Fruit fly (Drosophila melanogaster) whole organism: ENCODE data around the gene CG34164.

ENCODE experiments used
- CG8478 ChIP-seq: fragments of >200 bp; optimal IDR thresholded peaks from 2 replicates; lab custom pipeline; 2018; ENCODE audit warnings: inconsistent platforms
- Dll ChIP-seq: fragments of >200 bp; optimal IDR thresholded peaks from 2 replicates; lab custom pipeline; 2017
- pan ChIP-seq: fragments of >200 bp; optimal IDR thresholded peaks from 2 replicates; lab custom pipeline; 2017
- psq ChIP-seq: fragments of >200 bp; optimal IDR thresholded peaks from 2 replicates; lab custom pipeline; 2017
- usp ChIP-seq: fragments of >200 bp; optimal IDR thresholded peaks from 2 replicates; lab custom pipeline; 2017; ENCODE audit warnings: missing biosample characterization, missing genetic modification characterization, mixed read lengths

DNA sequence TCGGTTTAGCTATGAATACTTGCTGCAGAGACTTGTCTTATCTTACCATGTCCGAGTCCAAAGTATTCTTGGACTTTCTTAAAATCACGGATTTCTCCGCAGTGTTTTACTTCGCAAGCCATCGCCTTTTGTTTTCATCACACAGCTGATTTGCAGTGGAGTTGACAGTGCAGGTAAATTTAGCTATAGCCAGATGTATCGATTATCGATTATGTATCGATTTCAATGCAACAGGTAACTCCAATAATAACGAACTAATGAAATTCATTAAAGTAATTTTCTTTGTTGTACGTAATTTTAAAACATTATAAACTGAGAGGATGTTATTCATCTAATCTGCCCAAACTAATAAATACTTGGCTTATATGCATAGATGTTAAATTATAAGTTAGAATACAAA, 6.9 kb downstream of the CG34164 start, which contains the start of gene Rab3-GAP:
- TF ChIP-seq usp (GFP tag; lab: Kevin White, UChicago) (no peak), psq (lab: Kevin White, UChicago) (no peak), Dll (lab: Kevin White, UChicago) (no peak), CG8478 (no peak), pan (lab: Kevin White, UChicago) (no peak)
